Comparison of ENCODE assay signal across 1 fruit fly cellular context in the genomic region with DNA sequence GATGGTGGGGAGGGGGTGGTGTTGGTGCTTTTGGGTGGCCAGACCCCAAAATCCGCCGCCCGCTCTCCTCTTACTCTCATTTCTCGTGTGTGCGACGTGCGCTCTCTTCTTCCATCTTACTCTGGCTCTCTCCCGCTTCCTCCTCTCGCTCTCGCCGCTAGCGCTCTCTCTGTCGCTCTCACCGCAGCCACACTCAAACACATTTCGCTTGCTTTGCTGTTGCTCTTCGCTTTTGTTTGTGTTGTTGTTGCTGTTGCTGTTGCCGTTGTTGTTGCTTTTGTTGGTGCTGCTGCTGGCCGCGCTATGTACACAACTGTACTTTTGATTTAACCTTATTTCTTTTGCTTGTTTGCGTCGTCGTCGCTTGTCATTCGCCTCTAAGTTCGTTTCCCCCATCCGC.
A peak's percentile ranks its signal among the peaks of the same experiment; 100 is the strongest.
TF ChIP-seq lines count a peak whose summit lies in the region.

No protein-coding gene starts in this region.

TF ChIP-seq in whole organism, embryonic, 481 proteins besides CTCF, POLR2A, EP300 and RAD21 (continued from another document):
- TF ChIP-seq Ada2b (GFP tag; IDR thresholded peaks at IDR 0.05; lab: Robert Waterston, UW) (0 out of 2 replicates have a peak, but pooled peaks have one; percentile 30), sima (GFP tag; optimal IDR thresholded peaks at IDR 0.05; lab: Kevin White, UChicago) (no peak), Vsx1 (GFP tag; optimal IDR thresholded peaks at IDR 0.05; lab: Kevin White, UChicago) (no peak), CG14667 (GFP tag; IDR thresholded peaks at IDR 0.05; lab: Robert Waterston, UW) (no peak), Hr51 (GFP tag; optimal IDR thresholded peaks at IDR 0.05; lab: Kevin White, UChicago) (no peak), CG7556 (GFP tag; optimal IDR thresholded peaks at IDR 0.05; lab: Kevin White, UChicago) (no peak), CrebB (tag; optimal IDR thresholded peaks at IDR 0.05; lab: Kevin White, UChicago) (peak; percentile 30), Jarid2 (GFP tag; optimal IDR thresholded peaks at IDR 0.05; lab: Kevin White, UChicago) (no peak), Sin3A (optimal IDR thresholded peaks at IDR 0.05; lab: Kevin White, UChicago) (no peak), tgo (GFP tag; IDR thresholded peaks at IDR 0.05; lab: Robert Waterston, UW) (no peak), kah (GFP tag; optimal IDR thresholded peaks at IDR 0.05; lab: Kevin White, UChicago) (no peak), CG2678 (tag; optimal IDR thresholded peaks at IDR 0.05; lab: Kevin White, UChicago) (peak; percentile 4), CG10321 (GFP tag; IDR thresholded peaks at IDR 0.05; lab: Robert Waterston, UW) (no peak), Hr3 (GFP tag; optimal IDR thresholded peaks at IDR 0.05; lab: Kevin White, UChicago) (no peak), CG9817 (tag; optimal IDR thresholded peaks at IDR 0.05; lab: Kevin White, UChicago) (no peak), CG7372 (GFP tag; IDR thresholded peaks at IDR 0.05; lab: Robert Waterston, UW) (no peak), CG3281 (GFP tag; optimal IDR thresholded peaks at IDR 0.05; lab: Kevin White, UChicago) (no peak), ab (GFP tag; optimal IDR thresholded peaks at IDR 0.05; lab: Kevin White, UChicago) (no peak), chm (GFP tag; IDR thresholded peaks at IDR 0.05; lab: Robert Waterston, UW) (peak; percentile 69; the same call in 1 of the 2 replicates), CG31365 (tag; optimal IDR thresholded peaks at IDR 0.05; lab: Kevin White, UChicago) (no peak), CG10267 (tag; optimal IDR thresholded peaks at IDR 0.05; lab: Kevin White, UChicago) (no peak), fd64A (GFP tag; optimal IDR thresholded peaks at IDR 0.05; lab: Kevin White, UChicago) (no peak), dpn (GFP tag; optimal IDR thresholded peaks at IDR 0.05; lab: Kevin White, UChicago) (no peak), croc (GFP tag; conservative IDR thresholded peaks at IDR 0.05; lab: Robert Waterston, UW) (no peak), Antp (GFP tag; optimal IDR thresholded peaks at IDR 0.05; lab: Kevin White, UChicago) (no peak), Hr78 (GFP tag; optimal IDR thresholded peaks at IDR 0.05; lab: Kevin White, UChicago) (no peak), Aef1 (GFP tag; IDR thresholded peaks at IDR 0.05; lab: Robert Waterston, UW) (peak; percentile 67), YL-1 (GFP tag; optimal IDR thresholded peaks at IDR 0.05; lab: Kevin White, UChicago) (no peak), mirr (GFP tag; optimal IDR thresholded peaks at IDR 0.05; lab: Kevin White, UChicago) (no peak), Eip74EF (GFP tag; optimal IDR thresholded peaks at IDR 0.05; lab: Kevin White, UChicago) (no peak), Adf1 (GFP tag; IDR thresholded peaks at IDR 0.05; lab: Robert Waterston, UW) (peak; percentile 64; the same call in 1 of the 2 replicates), fd102C (GFP tag; optimal IDR thresholded peaks at IDR 0.05; lab: Kevin White, UChicago) (no peak), wor (GFP tag; IDR thresholded peaks at IDR 0.05; lab: Robert Waterston, UW) (no peak), bsh (GFP tag; optimal IDR thresholded peaks at IDR 0.05; lab: Kevin White, UChicago) (no peak), ERR (GFP tag; optimal IDR thresholded peaks at IDR 0.05; lab: Kevin White, UChicago) (peak; percentile 11), ATbp (GFP tag; optimal IDR thresholded peaks at IDR 0.05; lab: Kevin White, UChicago) (peak; percentile 30), Dip3 (GFP tag; optimal IDR thresholded peaks at IDR 0.05; lab: Kevin White, UChicago) (no peak), CG9609 (GFP tag; optimal IDR thresholded peaks at IDR 0.05; lab: Kevin White, UChicago) (no peak), luna (GFP tag; optimal IDR thresholded peaks at IDR 0.05; lab: Kevin White, UChicago) (no peak), CG15601 (tag; optimal IDR thresholded peaks at IDR 0.05; lab: Kevin White, UChicago) (no peak), Usf (GFP tag; optimal IDR thresholded peaks at IDR 0.05; lab: Kevin White, UChicago) (no peak), Meics (GFP tag; optimal IDR thresholded peaks at IDR 0.05; lab: Kevin White, UChicago) (peak; percentile 25), ato (GFP tag; IDR thresholded peaks at IDR 0.05; lab: Robert Waterston, UW; ENCODE audit: partially characterized antibody) (peak; percentile 10; the same call in 1 of the 2 replicates), CG7271 (tag; optimal IDR thresholded peaks at IDR 0.05; lab: Kevin White, UChicago) (no peak), CG4820 (GFP tag; optimal IDR thresholded peaks at IDR 0.05; lab: Kevin White, UChicago) (no peak), HLH54F (GFP tag; optimal IDR thresholded peaks at IDR 0.05; lab: Kevin White, UChicago) (no peak), inv (GFP tag; IDR thresholded peaks at IDR 0.05; lab: Robert Waterston, UW; ENCODE audit: partially characterized antibody) (no peak), crol (GFP tag; IDR thresholded peaks at IDR 0.05; lab: Robert Waterston, UW) (peak; percentile 92), CG8290 (GFP tag; optimal IDR thresholded peaks at IDR 0.05; lab: Kevin White, UChicago) (no peak), CG8290 (tag; optimal IDR thresholded peaks at IDR 0.05; lab: Kevin White, UChicago) (no peak), CG11398 (GFP tag; optimal IDR thresholded peaks at IDR 0.05; lab: Kevin White, UChicago) (no peak), lola (GFP tag; optimal IDR thresholded peaks at IDR 0.05; lab: Kevin White, UChicago) (no peak), dysf (GFP tag; IDR thresholded peaks at IDR 0.05; lab: Robert Waterston, UW) (no peak), CG34224 (GFP tag; IDR thresholded peaks at IDR 0.05; lab: Robert Waterston, UW; ENCODE audit: partially characterized antibody) (no peak), Bteb2 (GFP tag; optimal IDR thresholded peaks at IDR 0.05; lab: Kevin White, UChicago) (no peak), pros (GFP tag; optimal IDR thresholded peaks at IDR 0.05; lab: Kevin White, UChicago) (no peak), corto (GFP tag; optimal IDR thresholded peaks at IDR 0.05; lab: Kevin White, UChicago) (no peak), sna (GFP tag; IDR thresholded peaks at IDR 0.05; lab: Robert Waterston, UW; ENCODE audit: partially characterized antibody) (peak; percentile 30; the same call in 1 of the 2 replicates), CG8388 (GFP tag; optimal IDR thresholded peaks at IDR 0.05; lab: Kevin White, UChicago) (no peak), Sry-β (GFP tag; optimal IDR thresholded peaks at IDR 0.05; lab: Kevin White, UChicago) (no peak), Hsf (GFP tag; optimal IDR thresholded peaks at IDR 0.05; lab: Kevin White, UChicago) (no peak), CG10462 (GFP tag; optimal IDR thresholded peaks at IDR 0.05; lab: Kevin White, UChicago) (no peak), knrl (GFP tag; IDR thresholded peaks at IDR 0.05; lab: Robert Waterston, UW; ENCODE audit: partially characterized antibody) (no peak), CG30431 (GFP tag; optimal IDR thresholded peaks at IDR 0.05; lab: Kevin White, UChicago) (no peak), CG14014 (GFP tag; IDR thresholded peaks at IDR 0.05; lab: Robert Waterston, UW) (0 out of 2 replicates have a peak, but pooled peaks have one; percentile 12), CG3838 (GFP tag; optimal IDR thresholded peaks at IDR 0.05; lab: Kevin White, UChicago) (no peak), esg (GFP tag; conservative IDR thresholded peaks at IDR 0.05; lab: Robert Waterston, UW) (no peak), CG10543 (GFP tag; optimal IDR thresholded peaks at IDR 0.05; lab: Kevin White, UChicago) (no peak), CG12659 (GFP tag; optimal IDR thresholded peaks at IDR 0.05; lab: Kevin White, UChicago) (no peak), CG4730 (GFP tag; IDR thresholded peaks at IDR 0.05; lab: Robert Waterston, UW) (no peak), CG9437 (GFP tag; optimal IDR thresholded peaks at IDR 0.05; lab: Kevin White, UChicago) (no peak)
